Worm (Caenorhabditis elegans) whole organism, L2 larva: ENCODE measurements around the gene abhd-5.2.

Source experiments
- C34F6.9 ChIP-seq: fragments of 150-350 bp; optimal IDR thresholded peaks from 2 replicates; lab custom pipeline; 2014; ENCODE audit warnings: missing biosample characterization, missing genetic modification characterization
- ZK546.5 ChIP-seq: sonication (generic microtip); optimal IDR thresholded peaks from 2 replicates; lab custom pipeline; 2017; ENCODE audit warnings: missing biosample characterization, missing genetic modification characterization
- alr-1 ChIP-seq: fragments of 150-350 bp; optimal IDR thresholded peaks from 2 replicates; lab custom pipeline; 2014; ENCODE audit warnings: missing biosample characterization, missing genetic modification characterization
- ama-1 ChIP-seq: fragments of 150-350 bp; optimal IDR thresholded peaks from 2 replicates; lab custom pipeline; 2018; ENCODE audit warnings: inconsistent platforms
- blmp-1 ChIP-seq: sonication (generic microtip); optimal IDR thresholded peaks from 2 replicates; lab custom pipeline; 2017; ENCODE audit warnings: missing genetic modification characterization, mild to moderate bottlenecking, missing compliant biosample characterization, antibody characterized with exemption, moderate library complexity; ENCODE audit not compliant: insufficient read depth
- ceh-16 ChIP-seq: fragments of 150-350 bp; optimal IDR thresholded peaks from 2 replicates; lab custom pipeline; 2014; ENCODE audit warnings: missing biosample characterization, missing genetic modification characterization
- ceh-82 ChIP-seq: fragments of 150-350 bp; optimal IDR thresholded peaks from 2 replicates; lab custom pipeline; 2014; ENCODE audit warnings: missing biosample characterization, missing genetic modification characterization
- crh-2 ChIP-seq: sonication (generic microtip); optimal IDR thresholded peaks from 2 replicates; lab custom pipeline; 2017; ENCODE audit warnings: missing biosample characterization, missing genetic modification characterization
- dmd-4 ChIP-seq: sonication (generic microtip); optimal IDR thresholded peaks from 2 replicates; lab custom pipeline; 2017; ENCODE audit warnings: missing biosample characterization, missing genetic modification characterization
- egl-27 ChIP-seq: sonication (generic microtip); optimal IDR thresholded peaks from 3 replicates; lab custom pipeline; 2017; ENCODE audit warnings: missing biosample characterization, missing genetic modification reagents, missing genetic modification characterization
- elt-1 ChIP-seq: fragments of 150-350 bp; optimal IDR thresholded peaks from 2 replicates; lab custom pipeline; 2014; ENCODE audit warnings: missing biosample characterization, missing genetic modification characterization
- elt-3 ChIP-seq: sonication (generic microtip); optimal IDR thresholded peaks from 2 replicates; lab custom pipeline; 2017; ENCODE audit warnings: missing biosample characterization, missing genetic modification characterization
- gmeb-1 ChIP-seq: fragments of 150-350 bp; optimal IDR thresholded peaks from 2 replicates; lab custom pipeline; 2014; ENCODE audit warnings: missing biosample characterization, missing genetic modification characterization
- lin-11 ChIP-seq: fragments of 150-350 bp; sonication (generic microtip); optimal IDR thresholded peaks from 2 replicates; lab custom pipeline; 2014; ENCODE audit warnings: missing biosample characterization, missing genetic modification characterization, inconsistent platforms, mixed read lengths
- lin-13 ChIP-seq: fragments of 150-350 bp; optimal IDR thresholded peaks from 2 replicates; lab custom pipeline; 2014; ENCODE audit warnings: missing biosample characterization, missing genetic modification reagents, missing genetic modification characterization
- lin-39 ChIP-seq: fragments of 150-350 bp; optimal IDR thresholded peaks from 2 replicates; lab custom pipeline; 2014; ENCODE audit warnings: missing biosample characterization, missing genetic modification reagents, missing genetic modification characterization
- mdl-1 ChIP-seq, 2 experiments: fragments of 150-350 bp in 1 of 2; sonication (generic microtip) in 1 of 2; optimal IDR thresholded peaks; 2 replicates each; lab custom pipeline; 2017; ENCODE audit warnings: missing biosample characterization in 2 of 2, missing genetic modification characterization in 2 of 2
- nhr-10 ChIP-seq: sonication (generic microtip); optimal IDR thresholded peaks from 2 replicates; lab custom pipeline; 2017; ENCODE audit warnings: missing biosample characterization, missing genetic modification characterization
- nhr-11 ChIP-seq: fragments of 150-350 bp; optimal IDR thresholded peaks from 2 replicates; lab custom pipeline; 2014; ENCODE audit warnings: missing biosample characterization, missing genetic modification characterization
- nhr-129 ChIP-seq: fragments of 150-350 bp; optimal IDR thresholded peaks from 2 replicates; lab custom pipeline; 2014; ENCODE audit warnings: missing biosample characterization, missing genetic modification characterization
- nhr-23 ChIP-seq: fragments of 150-350 bp; optimal IDR thresholded peaks from 2 replicates; lab custom pipeline; 2014; ENCODE audit warnings: missing biosample characterization, missing genetic modification reagents, missing genetic modification characterization
- nhr-237 ChIP-seq: fragments of 150-350 bp; optimal IDR thresholded peaks from 2 replicates; lab custom pipeline; 2014; ENCODE audit warnings: missing biosample characterization, missing genetic modification characterization
- nhr-25 ChIP-seq: fragments of 150-350 bp; sonication (generic microtip); optimal IDR thresholded peaks from 3 replicates; lab custom pipeline; 2014; ENCODE audit warnings: missing biosample characterization, missing genetic modification characterization
- nhr-6 ChIP-seq: fragments of 150-350 bp; optimal IDR thresholded peaks from 2 replicates; lab custom pipeline; 2014; ENCODE audit warnings: missing biosample characterization, missing genetic modification characterization
- nhr-77 ChIP-seq: fragments of 150-350 bp; optimal IDR thresholded peaks from 2 replicates; lab custom pipeline; 2014; ENCODE audit warnings: missing biosample characterization, missing genetic modification characterization
- peb-1 ChIP-seq: fragments of 150-350 bp; optimal IDR thresholded peaks from 2 replicates; lab custom pipeline; 2014; ENCODE audit warnings: missing biosample characterization, missing genetic modification characterization
- skn-1 ChIP-seq: sonication (generic microtip); optimal IDR thresholded peaks from 2 replicates; lab custom pipeline; 2017; ENCODE audit warnings: missing biosample characterization, missing genetic modification characterization
- sma-3 ChIP-seq: sonication (generic microtip); optimal IDR thresholded peaks from 2 replicates; lab custom pipeline; 2016; ENCODE audit warnings: missing genetic modification reagents, missing genetic modification characterization, missing compliant biosample characterization
- sma-9 ChIP-seq, 2 experiments: fragments of 150-350 bp in 1 of 2; sonication (generic microtip) in 1 of 2; optimal IDR thresholded peaks; 2 replicates each; lab custom pipeline; 2014 to 2016; ENCODE audit warnings: missing genetic modification characterization in 2 of 2, mild to moderate bottlenecking in 1 of 2, missing biosample characterization in 1 of 2, missing compliant biosample characterization in 1 of 2, missing genetic modification reagents in 1 of 2, moderate library complexity in 1 of 2
- unc-62 ChIP-seq: fragments of 150-350 bp; optimal IDR thresholded peaks from 2 replicates; lab custom pipeline; 2014; ENCODE audit warnings: missing biosample characterization, missing genetic modification reagents, missing genetic modification characterization
- ztf-1 ChIP-seq: fragments of 200-800 bp; sonication (Bioruptor generic); conservative IDR thresholded peaks from 2 replicates; pipeline ENCODE4 v1.3.6; 2022; ENCODE audit warnings: missing genetic modification characterization, missing compliant biosample characterization
- ztf-11 ChIP-seq: sonication (generic microtip); optimal IDR thresholded peaks from 2 replicates; lab custom pipeline; 2017; ENCODE audit warnings: missing biosample characterization, missing genetic modification characterization
- ztf-4 ChIP-seq: fragments of 150-350 bp; optimal IDR thresholded peaks from 2 replicates; lab custom pipeline; 2014; ENCODE audit warnings: missing biosample characterization, missing genetic modification characterization

The abhd-5.2 gene

ce11 chrV:4877587-4877986 lies 33.1 kb downstream of the abhd-5.2 start, which contains the start of gene T19H12.6:
TSS of gene T19H12.6 (minus strand) at chrV:4877687.
- TF ChIP-seq C34F6.9 (tag; lab: Kevin White, UChicago) (no peak), nhr-77 (tag; lab: Kevin White, UChicago) (no peak), crh-2 (tag; lab: Kevin White, UChicago) (no peak), nhr-129 (no peak), peb-1 (no peak), ztf-4 (tag; lab: Kevin White, UChicago) (no peak), sma-3 (GFP tag; lab: Kevin White, UChicago) (no peak), nhr-6 (tag; lab: Kevin White, UChicago) (no peak), lin-39 (tag; lab: Kevin White, UChicago) (no peak), unc-62 (GFP tag; lab: Kevin White, UChicago) (no peak), ztf-11 (no peak), mdl-1 (tag; optimal IDR thresholded peaks at IDR 0.05; lab: Kevin White, UChicago) (no peak), nhr-10 (tag; lab: Kevin White, UChicago) (no peak), nhr-237 (tag; lab: Kevin White, UChicago) (no peak)
- TF ChIP-seq, all 48 proteins: peak for 0

- no peak for TF ChIP-seq ztf-4 (tag; lab: Kevin White, UChicago)
- no peak for TF ChIP-seq nhr-23 (tag; lab: Kevin White, UChicago)
- TF ChIP-seq ztf-1 (GFP tag; lab: Robert Waterston, UW): no peak
- no peak for TF ChIP-seq blmp-1 (tag; lab: Kevin White, UChicago)
- TF ChIP-seq lin-39 (tag; lab: Kevin White, UChicago): no peak
- TF ChIP-seq elt-3 (tag; lab: Kevin White, UChicago): no peak
- no peak for TF ChIP-seq ama-1 (lab: Kevin White, UChicago)
- TF ChIP-seq ztf-11: no peak
- no peak for TF ChIP-seq lin-13 (GFP tag; lab: Kevin White, UChicago)
- TF ChIP-seq gmeb-1 (tag; lab: Kevin White, UChicago): no peak
- TF ChIP-seq nhr-11 (tag; lab: Kevin White, UChicago): no peak
- TF ChIP-seq unc-62 (GFP tag; lab: Kevin White, UChicago): no peak
- TF ChIP-seq sma-9 (GFP tag; optimal IDR thresholded peaks at IDR 0.05; lab: Kevin White, UChicago): no peak
- no peak for TF ChIP-seq sma-9 (tag; optimal IDR thresholded peaks at IDR 0.05; lab: Kevin White, UChicago)
- no peak for TF ChIP-seq nhr-77 (tag; lab: Kevin White, UChicago)
- no peak for TF ChIP-seq ZK546.5 (tag; lab: Kevin White, UChicago)
- no peak for TF ChIP-seq nhr-10 (tag; lab: Kevin White, UChicago)
- no peak for TF ChIP-seq skn-1
Measured at ce11 chrV:4879251-4879650, 34.8 kb downstream of the abhd-5.2 start, which contains the start of gene T19H12.15. TSS of gene T19H12.15 (minus strand) at chrV:4879351.

- TF ChIP-seq nhr-6 (tag; lab: Kevin White, UChicago): no peak
- no peak for TF ChIP-seq nhr-11 (tag; lab: Kevin White, UChicago)
- no peak for TF ChIP-seq ceh-82 (tag; lab: Kevin White, UChicago)
- no peak for TF ChIP-seq elt-1 (tag; lab: Kevin White, UChicago)
- no peak for TF ChIP-seq crh-2 (tag; lab: Kevin White, UChicago)
- TF ChIP-seq unc-62 (GFP tag; lab: Kevin White, UChicago): no peak
- TF ChIP-seq nhr-10 (tag; lab: Kevin White, UChicago): no peak
- TF ChIP-seq gmeb-1 (tag; lab: Kevin White, UChicago): no peak
- no peak for TF ChIP-seq ceh-16 (tag; lab: Kevin White, UChicago)
- no peak for TF ChIP-seq ZK546.5 (tag; lab: Kevin White, UChicago)
- no peak for TF ChIP-seq lin-11
Measured at ce11 chrV:4881377-4881776, 36.9 kb downstream of the abhd-5.2 start, which contains the start of gene str-32. TSS of gene str-32 (minus strand) at chrV:4881477.

ce11 chrV:4884490-4884889 lies 40.0 kb downstream of the abhd-5.2 start, which contains the start of gene T19H12.12:
TSS of gene T19H12.12 (plus strand) at chrV:4884790.
- TF ChIP-seq alr-1 (tag; lab: Kevin White, UChicago) (no peak), blmp-1 (tag; lab: Kevin White, UChicago) (no peak), gmeb-1 (tag; lab: Kevin White, UChicago) (no peak)

ce11 chrV:4885372-4885771 lies 40.9 kb downstream of the abhd-5.2 start, which contains the start of gene T19H12.3:
TSS of gene T19H12.3 (plus strand) at chrV:4885672.
- TF ChIP-seq dmd-4 (tag; lab: Kevin White, UChicago): no peak
- no peak for TF ChIP-seq elt-1 (tag; lab: Kevin White, UChicago)
- TF ChIP-seq nhr-23 (tag; lab: Kevin White, UChicago): no peak
- no peak for TF ChIP-seq egl-27 (tag; lab: Kevin White, UChicago)
- no peak for TF ChIP-seq nhr-25 (tag; lab: Kevin White, UChicago)
- no peak for TF ChIP-seq mdl-1 (tag; optimal IDR thresholded peaks at IDR 0.05; lab: Kevin White, UChicago)
- TF ChIP-seq sma-3 (GFP tag; lab: Kevin White, UChicago): no peak
